Worm (Caenorhabditis elegans) whole organism, young adult: ENCODE results near the gene pho-14.

Experiments
- B0336.3 ChIP-seq: fragments of 200-800 bp; sonication (Bioruptor generic); IDR thresholded peaks from 2 replicates; pipeline ENCODE4 v1.3.6; 2022; ENCODE audit warnings: missing genetic modification characterization, missing compliant biosample characterization
- ama-1 ChIP-seq, 3 experiments: fragments of 150-350 bp in 1 of 3; sonication (generic microtip) in 2 of 3; optimal IDR thresholded peaks; 2 replicates each; lab custom pipeline; 2014 to 2018; ENCODE audit warnings: missing biosample characterization in 2 of 3, missing genetic modification characterization in 2 of 3, missing genetic modification reagents in 2 of 3
- attf-6 ChIP-seq: fragments of 200-800 bp; sonication (Bioruptor generic); IDR thresholded peaks from 2 replicates; pipeline ENCODE4 v1.3.6; 2022; ENCODE audit warnings: missing genetic modification reagents, missing genetic modification characterization, missing compliant biosample characterization
- ceh-79 ChIP-seq: sonication (generic microtip); optimal IDR thresholded peaks from 2 replicates; lab custom pipeline; 2017; ENCODE audit warnings: mild to moderate bottlenecking, missing genetic modification characterization, missing compliant biosample characterization
- efl-1 ChIP-seq: fragments of 150-350 bp; optimal IDR thresholded peaks from 2 replicates; lab custom pipeline; 2014; ENCODE audit warnings: missing biosample characterization, missing genetic modification reagents, missing genetic modification characterization
- hlh-26 ChIP-seq: fragments of 200-800 bp; sonication (Bioruptor generic); conservative IDR thresholded peaks from 2 replicates; pipeline ENCODE4 v1.3.6; 2022; ENCODE audit warnings: missing genetic modification reagents, missing genetic modification characterization, missing compliant biosample characterization
- lsy-27 ChIP-seq: sonication (generic microtip); optimal IDR thresholded peaks from 2 replicates; lab custom pipeline; 2017; ENCODE audit warnings: missing genetic modification characterization, mild to moderate bottlenecking, missing compliant biosample characterization, antibody characterized with exemption, missing genotype, borderline replicate concordance; ENCODE audit not compliant: insufficient read depth
- rec-8 ChIP-seq, 2 experiments: sonication (generic microtip); optimal IDR thresholded peaks; 2 replicates each; lab custom pipeline; 2016; ENCODE audit warnings: mild to moderate bottlenecking in 2 of 2, missing genetic modification characterization in 2 of 2, missing genetic modification reagents in 2 of 2, missing genotype in 2 of 2, missing biosample characterization in 1 of 2, missing compliant biosample characterization in 1 of 2, moderate library complexity in 1 of 2
- sea-2 ChIP-seq: fragments of 200-800 bp; sonication (Bioruptor generic); IDR thresholded peaks from 2 replicates; pipeline ENCODE4 v1.3.6; 2022; ENCODE audit warnings: missing genetic modification characterization, missing compliant biosample characterization
- unc-130 ChIP-seq: sonication (generic microtip); optimal IDR thresholded peaks from 2 replicates; lab custom pipeline; 2016; ENCODE audit warnings: missing genetic modification reagents, missing genetic modification characterization, missing compliant biosample characterization
- unc-62 ChIP-seq: fragments of 150-350 bp; optimal IDR thresholded peaks from 2 replicates; lab custom pipeline; 2014; ENCODE audit warnings: missing biosample characterization, missing genetic modification reagents, missing genetic modification characterization
- ztf-6 ChIP-seq: fragments of 200-800 bp; sonication (Bioruptor generic); IDR thresholded peaks from 2 replicates; pipeline ENCODE4 v1.3.6; 2022; ENCODE audit warnings: missing genetic modification reagents, missing genetic modification characterization, missing compliant biosample characterization

DNA sequence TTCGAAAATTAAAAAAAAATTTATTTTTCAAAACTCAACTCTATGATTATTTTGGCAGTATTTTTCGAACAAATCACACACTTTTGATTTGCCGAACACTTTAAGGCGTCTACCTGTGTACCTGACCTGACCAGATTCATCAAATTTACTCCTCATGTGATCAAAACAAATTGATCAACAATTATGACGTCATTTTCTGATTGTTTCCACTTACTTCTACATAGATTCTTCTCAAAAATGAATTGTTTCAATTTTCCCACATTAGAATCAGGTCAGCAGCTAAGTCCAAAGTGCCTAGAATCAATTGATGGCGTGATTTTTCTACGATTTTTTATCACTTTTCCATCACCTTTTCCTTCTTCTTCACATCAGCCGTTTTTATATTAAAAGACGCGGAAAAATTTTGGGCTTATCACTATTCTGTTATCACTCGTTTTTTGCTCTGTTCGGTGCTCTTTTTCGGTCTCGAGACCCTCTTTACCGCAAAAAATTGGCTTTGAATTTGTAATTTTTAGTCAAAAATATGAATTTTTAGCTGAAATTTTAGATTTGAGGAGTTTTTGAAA, 42.6 kb upstream of the pho-14 start:
- no peak for TF ChIP-seq efl-1 (GFP tag; lab: Kevin White, UChicago)
- TF ChIP-seq sea-2 (GFP tag; lab: Robert Waterston, UW), result no peak
- TF ChIP-seq unc-62 (GFP tag; lab: Kevin White, UChicago), result no peak
- TF ChIP-seq ama-1 (optimal IDR thresholded peaks at IDR 0.05; lab: Kevin White, UChicago), result no peak
- TF ChIP-seq ama-1 (GFP tag; optimal IDR thresholded peaks at IDR 0.05; lab: Kevin White, UChicago), result no peak
- TF ChIP-seq ztf-6 (GFP tag; lab: Robert Waterston, UW), result no peak
- no peak for TF ChIP-seq unc-130
- no peak for TF ChIP-seq B0336.3 (GFP tag; lab: Robert Waterston, UW)
- no peak for TF ChIP-seq attf-6 (GFP tag; lab: Robert Waterston, UW)
- TF ChIP-seq hlh-26 (GFP tag; lab: Robert Waterston, UW), result no peak
- TF ChIP-seq ceh-79 (tag; lab: Kevin White, UChicago), result no peak
- TF ChIP-seq rec-8 (tag; optimal IDR thresholded peaks at IDR 0.05; lab: Kevin White, UChicago), result no peak
- no peak for TF ChIP-seq lsy-27 (tag; lab: Kevin White, UChicago)
